Fruit fly (Drosophila melanogaster) whole organism, embryonic: ENCODE data around the gene CG15282.

Source experiments
- Atf-2 ChIP-seq: fragments of 200-800 bp; sonication (Bioruptor generic); optimal IDR thresholded peaks from 2 replicates; lab custom pipeline; 2016; ENCODE audit warnings: missing biosample characterization, missing genetic modification characterization
- B-H1 ChIP-seq: fragments of 200-800 bp; sonication (Bioruptor generic); IDR thresholded peaks from 3 replicates; pipeline ENCODE4 v1.3.6; 2022; ENCODE audit warnings: missing biosample characterization, missing genetic modification characterization
- CG11504 ChIP-seq: fragments of 200-800 bp; sonication (Bioruptor generic); optimal IDR thresholded peaks from 3 replicates; lab custom pipeline; 2019; ENCODE audit warnings: missing biosample characterization, mild to moderate bottlenecking, missing genetic modification characterization, moderate library complexity
- CG11696 ChIP-seq: fragments of 200-800 bp; sonication (Bioruptor generic); IDR thresholded peaks from 2 replicates; pipeline ENCODE4 v1.3.6; 2022; ENCODE audit warnings: missing biosample characterization, missing genetic modification characterization
- CG12071 ChIP-seq: fragments of 200-800 bp; sonication (Bioruptor generic); optimal IDR thresholded peaks from 3 replicates; lab custom pipeline; 2018; ENCODE audit warnings: missing biosample characterization, mild to moderate bottlenecking, missing genetic modification characterization
- CG1233 ChIP-seq: fragments of 200-800 bp; sonication (Bioruptor generic); optimal IDR thresholded peaks from 4 replicates; lab custom pipeline; 2018; ENCODE audit warnings: missing biosample characterization, mild to moderate bottlenecking, missing genetic modification characterization
- CG13287 ChIP-seq: fragments of 200-800 bp; sonication (Bioruptor generic); IDR thresholded peaks from 2 replicates; pipeline ENCODE4 v1.3.6; 2022; ENCODE audit warnings: missing biosample characterization, missing genetic modification characterization; ENCODE audit not compliant: partially characterized antibody
- CG13894 ChIP-seq: fragments of 200-800 bp; sonication (Bioruptor generic); optimal IDR thresholded peaks from 3 replicates; lab custom pipeline; 2018; ENCODE audit warnings: missing biosample characterization, mild to moderate bottlenecking, missing genetic modification characterization, moderate library complexity
- CG15073 ChIP-seq: fragments of 200-800 bp; sonication (Bioruptor generic); optimal IDR thresholded peaks from 2 replicates; lab custom pipeline; 2016; ENCODE audit warnings: missing biosample characterization, missing genetic modification characterization
- CG1832 ChIP-seq: fragments of 200-800 bp; sonication (Bioruptor generic); optimal IDR thresholded peaks from 2 replicates; lab custom pipeline; 2017; ENCODE audit warnings: missing biosample characterization, mild to moderate bottlenecking, missing genetic modification characterization, inconsistent platforms
- CG2129 ChIP-seq: fragments of 200-800 bp; sonication (Bioruptor generic); IDR thresholded peaks from 2 replicates; pipeline ENCODE4 v1.3.6; 2022; ENCODE audit warnings: missing biosample characterization, missing genetic modification characterization; ENCODE audit not compliant: partially characterized antibody
- CG31365 ChIP-seq: fragments of 200-800 bp; sonication (Bioruptor generic); optimal IDR thresholded peaks from 2 replicates; lab custom pipeline; 2018; ENCODE audit warnings: missing biosample characterization, mild to moderate bottlenecking, missing genetic modification characterization
- CG34422 ChIP-seq: fragments of 200-800 bp; sonication (Bioruptor generic); IDR thresholded peaks from 3 replicates; pipeline ENCODE4 v1.3.6; 2022; ENCODE audit warnings: missing biosample characterization, missing genetic modification characterization
- CG3726 ChIP-seq: fragments of 200-800 bp; sonication (Bioruptor generic); IDR thresholded peaks from 3 replicates; pipeline ENCODE4, ENCODE4 v1.3.6; 2022; ENCODE audit warnings: missing biosample characterization, missing genetic modification characterization
- CG7928 ChIP-seq: fragments of 200-800 bp; sonication (Bioruptor generic); optimal IDR thresholded peaks from 2 replicates; lab custom pipeline; 2017; ENCODE audit warnings: missing biosample characterization, mild to moderate bottlenecking, missing genetic modification characterization
- CG8944 ChIP-seq: fragments of 200-800 bp; sonication (Bioruptor generic); optimal IDR thresholded peaks from 3 replicates; lab custom pipeline; 2016; ENCODE audit warnings: missing biosample characterization, missing genetic modification characterization
- CG9437 ChIP-seq: fragments of 200-800 bp; sonication (Bioruptor generic); optimal IDR thresholded peaks from 2 replicates; lab custom pipeline; 2018; ENCODE audit warnings: missing biosample characterization, mild to moderate bottlenecking, missing genetic modification characterization
- CG9817 ChIP-seq: fragments of 200-800 bp; sonication (Bioruptor generic); optimal IDR thresholded peaks from 2 replicates; lab custom pipeline; 2018; ENCODE audit warnings: missing biosample characterization, mild to moderate bottlenecking, missing genetic modification characterization, moderate library complexity
- Dek ChIP-seq: fragments of 200-800 bp; sonication (Bioruptor generic); optimal IDR thresholded peaks from 3 replicates; lab custom pipeline; 2019; ENCODE audit warnings: missing biosample characterization, mild to moderate bottlenecking, missing genetic modification characterization, moderate library complexity
- E2f2 ChIP-seq: fragments of 200-800 bp; sonication (Bioruptor generic); IDR thresholded peaks from 2 replicates; pipeline ENCODE4 v1.3.6; 2022; ENCODE audit warnings: missing biosample characterization, missing genetic modification characterization
- Ets97D ChIP-seq: fragments of 200-800 bp; sonication (Bioruptor generic); optimal IDR thresholded peaks from 3 replicates; lab custom pipeline; 2016; ENCODE audit warnings: missing biosample characterization, missing genetic modification characterization
- Gsc ChIP-seq: fragments of 200-800 bp; sonication (Bioruptor generic); IDR thresholded peaks from 2 replicates; pipeline ENCODE4 v1.3.6; 2022; ENCODE audit warnings: missing biosample characterization, missing genetic modification characterization
- HLH54F ChIP-seq: fragments of 200-800 bp; sonication (Bioruptor generic); optimal IDR thresholded peaks from 3 replicates; lab custom pipeline; 2016; ENCODE audit warnings: missing biosample characterization, missing genetic modification characterization
- Nf-YA ChIP-seq: fragments of 200-800 bp; sonication (Bioruptor generic); IDR thresholded peaks from 2 replicates; pipeline ENCODE4 v1.3.6; 2022; ENCODE audit warnings: missing biosample characterization, missing genetic modification characterization
- Nf-YB ChIP-seq: fragments of 200-800 bp; sonication (Bioruptor generic); optimal IDR thresholded peaks from 3 replicates; lab custom pipeline; 2019; ENCODE audit warnings: missing biosample characterization, mild to moderate bottlenecking, missing genetic modification characterization, moderate library complexity
- Rfx ChIP-seq: fragments of 200-800 bp; sonication (Bioruptor generic); IDR thresholded peaks from 2 replicates; pipeline ENCODE4 v1.3.6; 2022; ENCODE audit warnings: missing biosample characterization, missing genetic modification characterization
- bbx ChIP-seq: fragments of 200-800 bp; sonication (Bioruptor generic); IDR thresholded peaks from 2 replicates; pipeline ENCODE4 v1.3.6; 2022; ENCODE audit warnings: missing biosample characterization, missing genetic modification characterization; ENCODE audit not compliant: partially characterized antibody
- bowl ChIP-seq: fragments of 200-800 bp; sonication (Bioruptor generic); IDR thresholded peaks from 2 replicates; pipeline ENCODE4 v1.3.6; 2022; ENCODE audit warnings: missing biosample characterization, missing genetic modification characterization
- chif ChIP-seq, 2 experiments: fragments of 200-800 bp; sonication (Bioruptor generic); optimal IDR thresholded peaks; 3 replicates each; lab custom pipeline; 2016; ENCODE audit warnings: missing biosample characterization in 2 of 2, missing genetic modification characterization in 2 of 2
- chinmo ChIP-seq: fragments of 200-800 bp; sonication (Bioruptor generic); IDR thresholded peaks from 4 replicates; pipeline ENCODE4 v1.3.6; 2022; ENCODE audit warnings: missing biosample characterization, missing genetic modification characterization; ENCODE audit not compliant: partially characterized antibody
- ci ChIP-seq: fragments of 200-800 bp; sonication (Bioruptor generic); IDR thresholded peaks from 3 replicates; pipeline ENCODE4 v1.3.6; 2022; ENCODE audit warnings: missing biosample characterization, missing genetic modification characterization
- crol ChIP-seq: fragments of 200-800 bp; sonication (Bioruptor generic); IDR thresholded peaks from 2 replicates; pipeline ENCODE4 v1.3.6; 2022; ENCODE audit warnings: missing biosample characterization, missing genetic modification characterization
- crp ChIP-seq, 2 experiments: fragments of 200-800 bp; sonication (Bioruptor generic); optimal IDR thresholded peaks; 2 replicates in 1 of 2; 3 replicates in 1 of 2; lab custom pipeline; 2017; ENCODE audit warnings: missing biosample characterization in 2 of 2, missing genetic modification characterization in 2 of 2, mild to moderate bottlenecking in 1 of 2, moderate library complexity in 1 of 2
- dati ChIP-seq: fragments of 200-800 bp; sonication (Bioruptor generic); IDR thresholded peaks from 2 replicates; pipeline ENCODE4 v1.3.6; 2022; ENCODE audit warnings: missing biosample characterization, missing genetic modification characterization
- dmrt11E ChIP-seq: fragments of 200-800 bp; sonication (Bioruptor generic); optimal IDR thresholded peaks from 3 replicates; lab custom pipeline; 2018; ENCODE audit warnings: missing biosample characterization, mild to moderate bottlenecking, missing genetic modification characterization, moderate library complexity
- dmrt99B ChIP-seq: fragments of 200-800 bp; sonication (Bioruptor generic); optimal IDR thresholded peaks from 2 replicates; lab custom pipeline; 2018; ENCODE audit warnings: missing biosample characterization, mild to moderate bottlenecking, missing genetic modification characterization, moderate library complexity
- emc ChIP-seq: fragments of 200-800 bp; sonication (Bioruptor generic); optimal IDR thresholded peaks from 2 replicates; lab custom pipeline; 2016; ENCODE audit warnings: missing biosample characterization, missing genetic modification characterization
- eyg ChIP-seq: fragments of 200-800 bp; sonication (Bioruptor generic); optimal IDR thresholded peaks from 3 replicates; lab custom pipeline; 2016; ENCODE audit warnings: missing biosample characterization, missing genetic modification characterization
- gcm2 ChIP-seq: fragments of 200-800 bp; sonication (Bioruptor generic); optimal IDR thresholded peaks from 2 replicates; lab custom pipeline; 2016; ENCODE audit warnings: missing biosample characterization, missing genetic modification characterization
- gem ChIP-seq: fragments of 200-800 bp; sonication (Bioruptor generic); optimal IDR thresholded peaks from 2 replicates; lab custom pipeline; 2019; ENCODE audit warnings: missing biosample characterization, mild to moderate bottlenecking, missing genetic modification characterization, moderate library complexity
- ham ChIP-seq: fragments of 200-800 bp; sonication (Bioruptor generic); IDR thresholded peaks from 2 replicates; pipeline ENCODE4 v1.3.6; 2022; ENCODE audit warnings: missing biosample characterization, missing genetic modification characterization
- her ChIP-seq: fragments of 200-800 bp; sonication (Bioruptor generic); optimal IDR thresholded peaks from 2 replicates; lab custom pipeline; 2016; ENCODE audit warnings: missing biosample characterization, missing genetic modification characterization
- insv ChIP-seq, 2 experiments: fragments of 200-800 bp; sonication (Bioruptor generic); optimal IDR thresholded peaks; 3 replicates each; lab custom pipeline; 2016 to 2018; ENCODE audit warnings: missing biosample characterization in 2 of 2, missing genetic modification characterization in 2 of 2
- inv ChIP-seq: fragments of 200-800 bp; sonication (Bioruptor generic); IDR thresholded peaks from 2 replicates; pipeline ENCODE4 v1.3.6; 2022; ENCODE audit warnings: missing biosample characterization, missing genetic modification characterization; ENCODE audit not compliant: partially characterized antibody
- mam ChIP-seq: fragments of 200-800 bp; sonication (Bioruptor generic); optimal IDR thresholded peaks from 3 replicates; lab custom pipeline; 2016; ENCODE audit warnings: missing biosample characterization, missing genetic modification characterization
- scrt ChIP-seq: fragments of 200-800 bp; sonication (Bioruptor generic); optimal IDR thresholded peaks from 2 replicates; lab custom pipeline; 2018; ENCODE audit warnings: missing biosample characterization, mild to moderate bottlenecking, missing genetic modification characterization, moderate library complexity
- tgo ChIP-seq: fragments of 200-800 bp; sonication (Bioruptor generic); IDR thresholded peaks from 3 replicates; pipeline ENCODE4 v1.3.6; 2022; ENCODE audit warnings: missing biosample characterization, missing genetic modification characterization
- usp ChIP-seq: fragments of >200 bp; optimal IDR thresholded peaks from 2 replicates; lab custom pipeline; 2017; ENCODE audit warnings: missing biosample characterization, missing genetic modification characterization
- zen2 ChIP-seq: fragments of 200-800 bp; sonication (Bioruptor generic); IDR thresholded peaks from 3 replicates; pipeline ENCODE4 v1.3.6; 2022; ENCODE audit warnings: missing biosample characterization, missing genetic modification characterization; ENCODE audit not compliant: partially characterized antibody

The CG15282 gene

dm6 chr2L:14685637-14686232, 26.5 kb upstream of the CG15282 start:
- peak; percentile 17; the same call in 1 of the 3 replicates for TF ChIP-seq CG3726 (GFP tag; lab: Robert Waterston, UW)
- TF ChIP-seq bowl: no peak
- TF ChIP-seq Dek (tag; lab: Kevin White, UChicago): peak; percentile 81
- peak; percentile 92 for TF ChIP-seq CG12071
- peak; percentile 76 for TF ChIP-seq CG13894
- peak; percentile 72 for TF ChIP-seq dmrt99B (tag; lab: Kevin White, UChicago)
- peak; percentile 70 for TF ChIP-seq CG7928
- TF ChIP-seq zen2 (GFP tag; lab: Robert Waterston, UW): no peak
- TF ChIP-seq dmrt11E (tag; lab: Kevin White, UChicago): peak; percentile 65
- peak; percentile 87 for TF ChIP-seq her
- peak; percentile 79 for TF ChIP-seq Ets97D (GFP tag; lab: Kevin White, UChicago)
- TF ChIP-seq CG13287 (GFP tag; lab: Robert Waterston, UW): no peak
- no peak for TF ChIP-seq ham
- TF ChIP-seq CG11504 (tag; lab: Kevin White, UChicago): peak; percentile 67
- peak; percentile 80 for TF ChIP-seq gem
- peak; percentile 88 for TF ChIP-seq CG1233
- TF ChIP-seq Nf-YB (GFP tag; lab: Kevin White, UChicago): peak; percentile 40
- no peak for TF ChIP-seq CG15073 (GFP tag; lab: Kevin White, UChicago)
- peak; percentile 81 for TF ChIP-seq HLH54F (GFP tag; lab: Kevin White, UChicago)
- no peak for TF ChIP-seq Gsc (GFP tag; lab: Robert Waterston, UW)
- no peak for TF ChIP-seq CG1832 (GFP tag; lab: Kevin White, UChicago)
- peak; percentile 69 for TF ChIP-seq gcm2 (GFP tag; lab: Kevin White, UChicago)
- TF ChIP-seq CG2129 (GFP tag; lab: Robert Waterston, UW): no peak
- TF ChIP-seq Nf-YA (GFP tag; lab: Robert Waterston, UW): peak; percentile 76
- TF ChIP-seq eyg (GFP tag; lab: Kevin White, UChicago): peak; percentile 94
- peak; percentile 66 for TF ChIP-seq emc (GFP tag; lab: Kevin White, UChicago)
- peak; percentile 89; the same call in 2 of the 3 replicates for TF ChIP-seq ci (GFP tag; lab: Robert Waterston, UW)
- TF ChIP-seq chinmo: no peak
- TF ChIP-seq B-H1: peak; percentile 59; the same call in 1 of the 3 replicates
- peak; percentile 82 for TF ChIP-seq Rfx (GFP tag; lab: Robert Waterston, UW)
- TF ChIP-seq CG31365 (tag; lab: Kevin White, UChicago): peak; percentile 84
- TF ChIP-seq chif (GFP tag; optimal IDR thresholded peaks at IDR 0.05; lab: Kevin White, UChicago): peak; percentile 79 to 84
- peak; percentile 89 for TF ChIP-seq mam (GFP tag; lab: Kevin White, UChicago)
- peak; percentile 44; the same call in 1 of the 2 replicates for TF ChIP-seq CG11696 (GFP tag; lab: Robert Waterston, UW)
- TF ChIP-seq usp (GFP tag; lab: Kevin White, UChicago): no peak
- TF ChIP-seq inv: no peak
- TF ChIP-seq scrt (GFP tag; lab: Kevin White, UChicago): peak; percentile 81
- peak; percentile 32 for TF ChIP-seq crol (GFP tag; lab: Robert Waterston, UW)
- 0 out of 2 replicates have a peak, but pooled peaks have one; percentile 50 for TF ChIP-seq dati (GFP tag; lab: Robert Waterston, UW)
- peak; percentile 69 for TF ChIP-seq Atf-2 (GFP tag; lab: Kevin White, UChicago)
- peak; percentile 76 for TF ChIP-seq CG9817 (tag; lab: Kevin White, UChicago)
- TF ChIP-seq crp (GFP tag; optimal IDR thresholded peaks at IDR 0.05; lab: Kevin White, UChicago): peak in 1 of 2 experiments; percentile 15
- peak; percentile 52 for TF ChIP-seq E2f2 (GFP tag; lab: Robert Waterston, UW)
- peak; percentile 85 for TF ChIP-seq CG8944 (GFP tag; lab: Kevin White, UChicago)
- TF ChIP-seq CG9437: no peak
- TF ChIP-seq bbx (GFP tag; lab: Robert Waterston, UW): no peak
- TF ChIP-seq insv (GFP tag; optimal IDR thresholded peaks at IDR 0.05; lab: Kevin White, UChicago): peak in 1 of 2 experiments; percentile 70
- peak; percentile 41; the same call in 1 of the 3 replicates for TF ChIP-seq CG34422 (GFP tag; lab: Robert Waterston, UW)
- TF ChIP-seq tgo (GFP tag; lab: Robert Waterston, UW): peak; percentile 61
